Fruit fly (Drosophila melanogaster): ENCODE measurements around the gene cDIP.

cDIP gene

dm6 chr3R:21118784-21119183 is 42.1 kb downstream of the cDIP start, which contains the start of gene Bdbt (continued):
- TF ChIP-seq nmo (GFP tag; optimal IDR thresholded peaks at IDR 0.05) = peak; percentile 45
- no peak for TF ChIP-seq CG16779 (GFP tag; IDR thresholded peaks at IDR 0.05)
- no peak for TF ChIP-seq cad (GFP tag; optimal IDR thresholded peaks at IDR 0.05)
- TF ChIP-seq ac (GFP tag; optimal IDR thresholded peaks at IDR 0.05) = no peak
- TF ChIP-seq CG7963 (GFP tag; IDR thresholded peaks at IDR 0.05; ENCODE audit: partially characterized antibody) = peak; percentile 96
- no peak for TF ChIP-seq tll (GFP tag; optimal IDR thresholded peaks at IDR 0.05)
- TF ChIP-seq CG18476 (GFP tag; optimal IDR thresholded peaks at IDR 0.05) = no peak
- no peak for TF ChIP-seq CG15696 (tag; optimal IDR thresholded peaks at IDR 0.05)
- TF ChIP-seq Aef1 (GFP tag; IDR thresholded peaks at IDR 0.05) = peak; percentile 40; the same call in 2 of the 3 replicates
- no peak for TF ChIP-seq CG6254 (GFP tag; optimal IDR thresholded peaks at IDR 0.05)
- TF ChIP-seq Sry-β (GFP tag; optimal IDR thresholded peaks at IDR 0.05) = no peak
- no peak for TF ChIP-seq CG17361 (GFP tag; IDR thresholded peaks at IDR 0.05)
- TF ChIP-seq D (optimal IDR thresholded peaks at IDR 0.05) = no peak
- no peak for TF ChIP-seq D (GFP tag; optimal IDR thresholded peaks at IDR 0.05)
- no peak for TF ChIP-seq CHES-1-like (GFP tag; optimal IDR thresholded peaks at IDR 0.05)
- peak; percentile 73 for TF ChIP-seq HmgZ (tag; optimal IDR thresholded peaks at IDR 0.05)
- peak; percentile 10 for TF ChIP-seq NfI (GFP tag; optimal IDR thresholded peaks at IDR 0.05)
- no peak for TF ChIP-seq CG12942 (GFP tag; optimal IDR thresholded peaks at IDR 0.05)
- TF ChIP-seq CG3995 (GFP tag; optimal IDR thresholded peaks at IDR 0.05) = no peak
- TF ChIP-seq CG13287 (GFP tag; IDR thresholded peaks at IDR 0.05; ENCODE audit: partially characterized antibody) = peak; percentile 79
- TF ChIP-seq twi (tag; optimal IDR thresholded peaks at IDR 0.05) = no peak

DNA sequence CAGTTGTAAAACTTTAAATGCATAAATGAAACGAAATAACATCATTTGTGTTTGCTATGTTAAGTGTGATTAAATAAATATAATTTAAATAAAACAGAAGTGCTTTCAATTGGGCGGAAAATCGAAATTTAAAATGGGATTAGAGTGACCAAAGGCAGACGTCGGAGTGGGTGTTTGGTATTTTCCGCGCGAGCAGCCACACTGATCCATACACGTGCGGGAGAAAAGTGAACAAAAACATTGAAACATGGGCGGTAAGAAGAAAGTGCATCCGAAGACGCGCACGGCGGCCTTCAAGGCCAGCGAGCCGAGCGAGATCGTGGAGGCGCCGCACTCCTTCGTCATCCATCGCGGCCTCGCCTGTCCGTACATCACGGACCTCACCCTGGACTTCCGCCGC is 44.8 kb downstream of the cDIP start, which contains the start of gene ppan:
ppan (plus strand) TSS at position 198 of the 400 bp plus-strand sequence.
- TF ChIP-seq CG6854 (GFP tag; optimal IDR thresholded peaks at IDR 0.05) (no peak), CG16813 (GFP tag; IDR thresholded peaks at IDR 0.05; ENCODE audit: partially characterized antibody) (peak; percentile 15; the same call in 1 of the 3 replicates), CHES-1-like (GFP tag; optimal IDR thresholded peaks at IDR 0.05) (no peak), Opbp (GFP tag; IDR thresholded peaks at IDR 0.05; ENCODE audit: partially characterized antibody) (peak; percentile 17; the same call in 1 of the 3 replicates), CG13287 (GFP tag; IDR thresholded peaks at IDR 0.05; ENCODE audit: partially characterized antibody) (peak; percentile 64), disco-r (GFP tag; optimal IDR thresholded peaks at IDR 0.05) (no peak), Med (GFP tag) (peak; percentile 70), amos (GFP tag; IDR thresholded peaks at IDR 0.05; ENCODE audit: partially characterized antibody) (peak; percentile 36; the same call in 1 of the 2 replicates), CG3847 (GFP tag; IDR thresholded peaks at IDR 0.05) (peak; percentile 53; the same call in 1 of the 2 replicates), CG10267 (tag; optimal IDR thresholded peaks at IDR 0.05) (peak; percentile 31), CG9797 (GFP tag; optimal IDR thresholded peaks at IDR 0.05) (peak; percentile 87), HLH4C (GFP tag; IDR thresholded peaks at IDR 0.05; ENCODE audit: partially characterized antibody) (peak; percentile 43; the same call in 1 of the 3 replicates), CG1832 (GFP tag; optimal IDR thresholded peaks at IDR 0.05) (no peak), Hand (GFP tag; optimal IDR thresholded peaks at IDR 0.05) (no peak), NC2α (GFP tag; optimal IDR thresholded peaks at IDR 0.05) (no peak), ranshi (GFP tag; IDR thresholded peaks at IDR 0.05) (no peak; the same call in 1 of the 2 replicates), MBD-R2 (GFP tag; IDR thresholded peaks at IDR 0.05) (peak; percentile 82), Dbx (GFP tag; IDR thresholded peaks at IDR 0.05) (0 out of 3 replicates have a peak, but pooled peaks have one; percentile 10), phol (tag; optimal IDR thresholded peaks at IDR 0.05) (peak; percentile 28), Rx (GFP tag; IDR thresholded peaks at IDR 0.05) (no peak), CG12155 (GFP tag; optimal IDR thresholded peaks at IDR 0.05) (no peak), Doc3 (GFP tag; IDR thresholded peaks at IDR 0.05; ENCODE audit: partially characterized antibody) (peak; percentile 41; the same call in 1 of the 3 replicates), Sin3A (optimal IDR thresholded peaks at IDR 0.05) (peak; percentile 6), CTCF (GFP tag; optimal IDR thresholded peaks at IDR 0.05) (peak; percentile 41), CG6689 (GFP tag; IDR thresholded peaks at IDR 0.05) (no peak), ftz-f1 (GFP tag; optimal IDR thresholded peaks at IDR 0.05) (peak; percentile 66), CG17186 (GFP tag; optimal IDR thresholded peaks at IDR 0.05) (peak; percentile 46), tap (tag; optimal IDR thresholded peaks at IDR 0.05) (no peak), dm (GFP tag; optimal IDR thresholded peaks at IDR 0.05) (peak; percentile 96), CG1602 (GFP tag; optimal IDR thresholded peaks at IDR 0.05) (no peak), CG2116 (GFP tag; optimal IDR thresholded peaks at IDR 0.05) (peak; percentile 44), gfzf (GFP tag; optimal IDR thresholded peaks at IDR 0.05) (peak; percentile 85)

All from whole organism, embryonic.